Fruit fly (Drosophila melanogaster): ENCODE measurements around the gene Aven.

Gene Aven

dm6 chrX:12631317-12632156 is 2.1 kb upstream of the Aven start, which contains the start of gene Tomosyn:
TSS of gene Tomosyn (plus strand) at chrX:12631605.
- peak; percentile 24 for TF ChIP-seq woc (GFP tag; optimal IDR thresholded peaks at IDR 0.05)
- TF ChIP-seq h (GFP tag; optimal IDR thresholded peaks at IDR 0.05): peak; percentile 55
- TF ChIP-seq CG9705 (GFP tag; optimal IDR thresholded peaks at IDR 0.05): no peak
- TF ChIP-seq Hr83 (GFP tag; optimal IDR thresholded peaks at IDR 0.05; ENCODE audit: poor library complexity, severe bottlenecking): no peak
- no peak for TF ChIP-seq sage (GFP tag; optimal IDR thresholded peaks at IDR 0.05)
- TF ChIP-seq jim (GFP tag; optimal IDR thresholded peaks at IDR 0.05): no peak
- peak; percentile 32 for TF ChIP-seq HLH106 (tag; optimal IDR thresholded peaks at IDR 0.05)
- peak; percentile 21 for TF ChIP-seq ey (GFP tag; optimal IDR thresholded peaks at IDR 0.05)
- peak; percentile 42 for TF ChIP-seq Sp1 (GFP tag; optimal IDR thresholded peaks at IDR 0.05)
- no peak for TF ChIP-seq pan (optimal IDR thresholded peaks at IDR 0.05)
- no peak for TF ChIP-seq Jra (GFP tag; optimal IDR thresholded peaks at IDR 0.05)
- peak; percentile 1 for TF ChIP-seq sv (GFP tag; optimal IDR thresholded peaks at IDR 0.05)
- peak; percentile 54 for TF ChIP-seq fru (GFP tag; optimal IDR thresholded peaks at IDR 0.05)
- TF ChIP-seq OdsH (GFP tag; optimal IDR thresholded peaks at IDR 0.05): no peak
- no peak for TF ChIP-seq GATAd (GFP tag; optimal IDR thresholded peaks at IDR 0.05)
- peak; percentile 35 for TF ChIP-seq Hnf4 (GFP tag; optimal IDR thresholded peaks at IDR 0.05)
- peak in 1 of 2 experiments; percentile 42 for TF ChIP-seq foxo (GFP tag; optimal IDR thresholded peaks at IDR 0.05)
- peak; percentile 32 for TF ChIP-seq br (GFP tag; optimal IDR thresholded peaks at IDR 0.05)
- TF ChIP-seq Rel (GFP tag; optimal IDR thresholded peaks at IDR 0.05): no peak
- peak; percentile 98 for TF ChIP-seq Rel (tag; optimal IDR thresholded peaks at IDR 0.05)

- no peak for TF ChIP-seq CrebA (GFP tag; optimal IDR thresholded peaks at IDR 0.05; ENCODE audit: borderline replicate concordance)
- no peak for TF ChIP-seq psq (GFP tag; optimal IDR thresholded peaks at IDR 0.05)
- no peak for TF ChIP-seq Myc (optimal IDR thresholded peaks at IDR 0.05)
- no peak for TF ChIP-seq Dfd (GFP tag; optimal IDR thresholded peaks at IDR 0.05)
- TF ChIP-seq brk (GFP tag; optimal IDR thresholded peaks at IDR 0.05): no peak
- TF ChIP-seq woc (GFP tag; optimal IDR thresholded peaks at IDR 0.05): no peak
- TF ChIP-seq Vsx2 (GFP tag; optimal IDR thresholded peaks at IDR 0.05; ENCODE audit: partially characterized antibody): no peak
- TF ChIP-seq ey (GFP tag; optimal IDR thresholded peaks at IDR 0.05): no peak
- TF ChIP-seq GATAd (GFP tag; optimal IDR thresholded peaks at IDR 0.05): no peak
- TF ChIP-seq rgr (GFP tag; optimal IDR thresholded peaks at IDR 0.05): no peak
- no peak for TF ChIP-seq OdsH (GFP tag; optimal IDR thresholded peaks at IDR 0.05)
- no peak for TF ChIP-seq dsf (GFP tag; optimal IDR thresholded peaks at IDR 0.05; ENCODE audit: borderline replicate concordance)
- TF ChIP-seq Rel (GFP tag; optimal IDR thresholded peaks at IDR 0.05): no peak
- TF ChIP-seq Rel (tag; optimal IDR thresholded peaks at IDR 0.05): no peak
- no peak for TF ChIP-seq fru (GFP tag; optimal IDR thresholded peaks at IDR 0.05)
- no peak for TF ChIP-seq jim (GFP tag; optimal IDR thresholded peaks at IDR 0.05)
- TF ChIP-seq dl (GFP tag; optimal IDR thresholded peaks at IDR 0.05; ENCODE audit: insufficient read depth in 1 of 2, partially characterized antibody in 2 of 2): no peak
- TF ChIP-seq Hr78 (GFP tag; optimal IDR thresholded peaks at IDR 0.05): no peak
- no peak for TF ChIP-seq CG32264 (GFP tag; optimal IDR thresholded peaks at IDR 0.05)
These were observed 3.7 kb downstream of the Aven start for dm6 chrX:12625594-12626274.

- TF ChIP-seq pan (optimal IDR thresholded peaks at IDR 0.05) (no peak), rgr (GFP tag; optimal IDR thresholded peaks at IDR 0.05) (no peak), Dfd (GFP tag; optimal IDR thresholded peaks at IDR 0.05) (no peak), psq (GFP tag; optimal IDR thresholded peaks at IDR 0.05) (no peak), Mio (GFP tag; optimal IDR thresholded peaks at IDR 0.05) (no peak), dl (GFP tag; optimal IDR thresholded peaks at IDR 0.05; ENCODE audit: insufficient read depth in 1 of 2, partially characterized antibody in 2 of 2) (no peak), Vsx2 (GFP tag; optimal IDR thresholded peaks at IDR 0.05; ENCODE audit: partially characterized antibody) (no peak), woc (GFP tag; optimal IDR thresholded peaks at IDR 0.05) (no peak), jim (GFP tag; optimal IDR thresholded peaks at IDR 0.05) (no peak), sage (GFP tag; optimal IDR thresholded peaks at IDR 0.05) (no peak), Hr78 (GFP tag; optimal IDR thresholded peaks at IDR 0.05) (no peak), br (GFP tag; optimal IDR thresholded peaks at IDR 0.05) (no peak)
These were observed 5.4 kb downstream of the Aven start, which contains the start of gene CG15728 for dm6 chrX:12623992-12624391. TSS of gene CG15728 (plus strand) at chrX:12624292.
